Fruit fly (Drosophila melanogaster) whole organism: ENCODE data around the gene Tep2.

ENCODE experiments used
- CG8478 ChIP-seq: fragments of >200 bp; optimal IDR thresholded peaks from 2 replicates; lab custom pipeline; 2018; ENCODE audit warnings: inconsistent platforms
- Dll ChIP-seq: fragments of >200 bp; optimal IDR thresholded peaks from 2 replicates; lab custom pipeline; 2017
- EcR ChIP-seq, 2 experiments: fragments of >200 bp; optimal IDR thresholded peaks; 2 replicates each; lab custom pipeline; 2017; ENCODE audit warnings: missing biosample characterization in 2 of 2, missing genetic modification characterization in 2 of 2, missing genetic modification reagents in 2 of 2
- pan ChIP-seq: fragments of >200 bp; optimal IDR thresholded peaks from 2 replicates; lab custom pipeline; 2017
- psq ChIP-seq: fragments of >200 bp; optimal IDR thresholded peaks from 2 replicates; lab custom pipeline; 2017
- usp ChIP-seq: fragments of >200 bp; optimal IDR thresholded peaks from 2 replicates; lab custom pipeline; 2017; ENCODE audit warnings: missing biosample characterization, missing genetic modification characterization, mixed read lengths

The Tep2 gene

dm6 chr2L:7676982-7677381, 24.4 kb downstream of the Tep2 start:
- no peak for TF ChIP-seq Dll (lab: Kevin White, UChicago)
- no peak for TF ChIP-seq CG8478 (lab: Kevin White, UChicago)
- no peak for TF ChIP-seq pan
- no peak for TF ChIP-seq usp (GFP tag; lab: Kevin White, UChicago)
- TF ChIP-seq EcR (GFP tag; optimal IDR thresholded peaks at IDR 0.05; lab: Kevin White, UChicago) = no peak
- TF ChIP-seq psq (lab: Kevin White, UChicago) = no peak

dm6 chr2L:7675754-7676178, 25.6 kb downstream of the Tep2 start:
- no peak for TF ChIP-seq pan
- TF ChIP-seq Dll (lab: Kevin White, UChicago) = no peak
- TF ChIP-seq psq (lab: Kevin White, UChicago) = no peak
- no peak for TF ChIP-seq usp (GFP tag; lab: Kevin White, UChicago)
- TF ChIP-seq EcR (GFP tag; optimal IDR thresholded peaks at IDR 0.05; lab: Kevin White, UChicago) = no peak
- no peak for TF ChIP-seq CG8478 (lab: Kevin White, UChicago)

- no peak for TF ChIP-seq Dll (lab: Kevin White, UChicago)
- TF ChIP-seq psq (lab: Kevin White, UChicago) = no peak
- TF ChIP-seq usp (GFP tag; lab: Kevin White, UChicago) = no peak
- TF ChIP-seq CG8478 (lab: Kevin White, UChicago) = no peak
- no peak for TF ChIP-seq pan
- no peak for TF ChIP-seq EcR (GFP tag; optimal IDR thresholded peaks at IDR 0.05; lab: Kevin White, UChicago)
Measured at dm6 chr2L:7675028-7675749, 26.2 kb downstream of the Tep2 start, which contains the start of gene Slob. Gene Slob, minus strand, starts transcription at chr2L:7675078.

dm6 chr2L:7665747-7666146, 35.7 kb downstream of the Tep2 start, which contains the start of gene Myo28B1:
Gene Myo28B1, plus strand, starts transcription at chr2L:7666047.
- TF ChIP-seq psq (lab: Kevin White, UChicago) (no peak), CG8478 (lab: Kevin White, UChicago) (no peak), Dll (lab: Kevin White, UChicago) (no peak), EcR (GFP tag; optimal IDR thresholded peaks at IDR 0.05; lab: Kevin White, UChicago) (no peak), pan (no peak), usp (GFP tag; lab: Kevin White, UChicago) (no peak)

dm6 chr2L:7660087-7660486, 41.3 kb downstream of the Tep2 start:
- TF ChIP-seq EcR (GFP tag; optimal IDR thresholded peaks at IDR 0.05; lab: Kevin White, UChicago) = no peak
- TF ChIP-seq CG8478 (lab: Kevin White, UChicago) = no peak
- TF ChIP-seq usp (GFP tag; lab: Kevin White, UChicago) = no peak
- TF ChIP-seq psq (lab: Kevin White, UChicago) = no peak
- no peak for TF ChIP-seq pan
- no peak for TF ChIP-seq Dll (lab: Kevin White, UChicago)

dm6 chr2L:7659561-7659960, 41.8 kb downstream of the Tep2 start:
- TF ChIP-seq usp (GFP tag; lab: Kevin White, UChicago) (no peak), EcR (GFP tag; optimal IDR thresholded peaks at IDR 0.05; lab: Kevin White, UChicago) (no peak), pan (no peak), Dll (lab: Kevin White, UChicago) (no peak), CG8478 (lab: Kevin White, UChicago) (no peak), psq (lab: Kevin White, UChicago) (no peak)
